Worm (Caenorhabditis elegans) whole organism, late embryonic: Measurements from ENCODE around the gene elt-3.

ENCODE experiments used
- C38D4.7 ChIP-seq: fragments of 200-800 bp; sonication (Bioruptor generic); optimal IDR thresholded peaks from 2 replicates; lab custom pipeline; 2018; ENCODE audit warnings: mild to moderate bottlenecking, missing genetic modification characterization, moderate library complexity, missing compliant biosample characterization
- ama-1 ChIP-seq: fragments of 150-350 bp; optimal IDR thresholded peaks from 2 replicates; lab custom pipeline; 2014
- ceh-48 ChIP-seq: sonication (generic microtip); optimal IDR thresholded peaks from 2 replicates; lab custom pipeline; 2016; ENCODE audit warnings: missing genetic modification characterization, inconsistent platforms, missing compliant biosample characterization
- dmd-4 ChIP-seq: sonication (generic microtip); optimal IDR thresholded peaks from 2 replicates; lab custom pipeline; 2016; ENCODE audit warnings: borderline replicate concordance, missing genetic modification characterization, missing compliant biosample characterization
- fkh-10 ChIP-seq: fragments of 150-350 bp; optimal IDR thresholded peaks from 2 replicates; lab custom pipeline; 2014; ENCODE audit warnings: missing biosample characterization, missing genetic modification reagents, missing genetic modification characterization
- lim-6 ChIP-seq: sonication (generic microtip); optimal IDR thresholded peaks from 2 replicates; lab custom pipeline; 2016; ENCODE audit warnings: missing genetic modification characterization, missing compliant biosample characterization
- odd-2 ChIP-seq: sonication (generic microtip); optimal IDR thresholded peaks from 2 replicates; lab custom pipeline; 2017; ENCODE audit warnings: antibody characterized with exemption, mild to moderate bottlenecking, missing genetic modification characterization, missing compliant biosample characterization
- rnt-1 ChIP-seq: sonication (generic microtip); optimal IDR thresholded peaks from 2 replicates; lab custom pipeline; 2016; ENCODE audit warnings: missing genetic modification characterization, missing compliant biosample characterization
- sdc-2 ChIP-seq: sonication (generic microtip); optimal IDR thresholded peaks from 2 replicates; lab custom pipeline; 2016; ENCODE audit warnings: missing genotype, missing genetic modification characterization, missing compliant biosample characterization
- tbx-7 ChIP-seq: sonication (generic microtip); optimal IDR thresholded peaks from 2 replicates; lab custom pipeline; 2016; ENCODE audit warnings: missing genotype, missing genetic modification characterization, missing compliant biosample characterization
- unc-86 ChIP-seq: sonication (generic microtip); optimal IDR thresholded peaks from 2 replicates; lab custom pipeline; 2016; ENCODE audit warnings: missing genetic modification characterization, missing compliant biosample characterization
- zip-5 ChIP-seq: sonication (generic microtip); optimal IDR thresholded peaks from 2 replicates; lab custom pipeline; 2016; ENCODE audit warnings: missing genetic modification characterization, missing compliant biosample characterization

DNA sequence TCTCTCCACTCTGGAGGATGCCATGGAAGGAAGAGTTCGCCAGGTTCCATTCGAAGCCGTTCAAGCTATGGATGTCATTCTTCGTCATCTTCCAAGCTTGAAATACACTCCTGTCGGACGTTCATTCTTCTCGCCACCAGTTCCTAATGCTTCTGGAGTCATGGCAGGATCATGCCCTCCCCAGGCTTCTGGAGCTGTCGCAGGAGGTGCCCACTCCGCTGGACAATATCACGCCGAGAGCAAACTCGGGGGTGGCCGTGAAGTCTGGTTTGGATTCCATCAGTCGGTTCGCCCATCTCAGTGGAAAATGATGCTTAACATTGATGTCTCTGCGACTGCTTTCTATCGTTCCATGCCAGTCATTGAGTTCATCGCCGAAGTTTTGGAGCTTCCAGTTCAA, 17.7 kb downstream of the elt-3 start:
- no peak for TF ChIP-seq unc-86
- TF ChIP-seq ceh-48 (tag; lab: Kevin White, UChicago): no peak
- no peak for TF ChIP-seq lim-6 (tag; lab: Kevin White, UChicago)
- no peak for TF ChIP-seq fkh-10
- TF ChIP-seq ama-1 (lab: Kevin White, UChicago): no peak
- TF ChIP-seq odd-2 (tag; lab: Kevin White, UChicago): no peak
- TF ChIP-seq dmd-4 (tag; lab: Kevin White, UChicago): no peak
- TF ChIP-seq rnt-1: no peak
- no peak for TF ChIP-seq sdc-2
- no peak for TF ChIP-seq C38D4.7
- TF ChIP-seq tbx-7 (tag; lab: Kevin White, UChicago): no peak
- no peak for TF ChIP-seq zip-5
